Worm (Caenorhabditis elegans): Measurements from ENCODE around the gene ZK1290.14.

ZK1290.14 gene

ce11 chrII:7529078-7529683 is 26.2 kb downstream of the ZK1290.14 start, which contains the start of gene ZK1290.5 (continued):
- TF ChIP-seq dpl-1 (GFP tag; optimal IDR thresholded peaks at IDR 0.05), result peak; percentile 50
- no peak for TF ChIP-seq ZK546.5 (tag; optimal IDR thresholded peaks at IDR 0.05)
- TF ChIP-seq dmd-8 (GFP tag; IDR thresholded peaks at IDR 0.05), result no peak
- TF ChIP-seq nhr-76 (tag; optimal IDR thresholded peaks at IDR 0.05), result peak; percentile 63
- no peak for TF ChIP-seq lin-38 (GFP tag; IDR thresholded peaks at IDR 0.05)
- TF ChIP-seq unc-62 (GFP tag; optimal IDR thresholded peaks at IDR 0.05 in 1 of 2), result peak in 1 of 2 experiments; percentile 91
- TF ChIP-seq unc-62 (tag; optimal IDR thresholded peaks at IDR 0.05), result no peak
- TF ChIP-seq lsy-2 (tag; optimal IDR thresholded peaks at IDR 0.05), result peak; percentile 36 to 89
- no peak for TF ChIP-seq Y48G9A.11 (GFP tag; IDR thresholded peaks at IDR 0.05)
- TF ChIP-seq snpc-1.2 (GFP tag; IDR thresholded peaks at IDR 0.05), result no peak
- peak; percentile 26; the same call in 1 of the 2 replicates for TF ChIP-seq saeg-2 (GFP tag; IDR thresholded peaks at IDR 0.05)
- TF ChIP-seq vab-7 (GFP tag; IDR thresholded peaks at IDR 0.05), result no peak
- no peak for TF ChIP-seq ceh-44 (GFP tag; IDR thresholded peaks at IDR 0.05)
- TF ChIP-seq ceh-32 (tag; optimal IDR thresholded peaks at IDR 0.05; ENCODE audit: poor library complexity), result no peak
- TF ChIP-seq F49E8.2 (tag; optimal IDR thresholded peaks at IDR 0.05; ENCODE audit: borderline replicate concordance), result no peak
- peak; percentile 91 for TF ChIP-seq php-3 (GFP tag; IDR thresholded peaks at IDR 0.05)
- TF ChIP-seq hlh-30 (tag; optimal IDR thresholded peaks at IDR 0.05; ENCODE audit: insufficient read depth), result peak; percentile 97
- TF ChIP-seq madf-9 (GFP tag; conservative IDR thresholded peaks at IDR 0.05), result peak; percentile 48; the same call in 1 of the 2 replicates
- no peak for TF ChIP-seq Y105C5A.15 (GFP tag; IDR thresholded peaks at IDR 0.05)
- no peak for TF ChIP-seq ZK337.2 (GFP tag; IDR thresholded peaks at IDR 0.05)
- TF ChIP-seq fkh-10 (GFP tag; optimal IDR thresholded peaks at IDR 0.05), result no peak
- TF ChIP-seq egl-43 (GFP tag; IDR thresholded peaks at IDR 0.05), result no peak
- no peak for TF ChIP-seq daf-12 (tag; optimal IDR thresholded peaks at IDR 0.05)
- no peak for TF ChIP-seq jun-1 (tag; optimal IDR thresholded peaks at IDR 0.05)
- TF ChIP-seq nhr-237 (tag; optimal IDR thresholded peaks at IDR 0.05), result no peak
- no peak for TF ChIP-seq Y5F2A.4 (GFP tag; optimal IDR thresholded peaks at IDR 0.05)
- no peak for TF ChIP-seq F10B5.3 (tag; optimal IDR thresholded peaks at IDR 0.05)
- TF ChIP-seq zfp-3 (GFP tag; conservative IDR thresholded peaks at IDR 0.05), result peak; percentile 83
- peak; percentile 96 for TF ChIP-seq mdt-29 (GFP tag; IDR thresholded peaks at IDR 0.05)
- no peak for TF ChIP-seq lin-15B (tag; optimal IDR thresholded peaks at IDR 0.05)
- TF ChIP-seq madf-5 (GFP tag; IDR thresholded peaks at IDR 0.05), result no peak
- TF ChIP-seq ama-1 (optimal IDR thresholded peaks at IDR 0.05), result no peak
- TF ChIP-seq zag-1 (tag; optimal IDR thresholded peaks at IDR 0.05), result no peak
- no peak for TF ChIP-seq dmd-9 (GFP tag; IDR thresholded peaks at IDR 0.05)
- peak; percentile 3 for TF ChIP-seq pqm-1 (tag; optimal IDR thresholded peaks at IDR 0.05)
- TF ChIP-seq unc-130 (GFP tag; optimal IDR thresholded peaks at IDR 0.05), result no peak
- TF ChIP-seq hif-1 (tag; optimal IDR thresholded peaks at IDR 0.05), result peak in 1 of 2 experiments; percentile 69
- no peak for TF ChIP-seq skn-1 (tag; optimal IDR thresholded peaks at IDR 0.05)
- peak; percentile 71 for TF ChIP-seq T26A8.4 (GFP tag; IDR thresholded peaks at IDR 0.05)
- peak; percentile 79; the same call in 1 of the 2 replicates for TF ChIP-seq nhr-41 (GFP tag; IDR thresholded peaks at IDR 0.05)
- TF ChIP-seq lin-13 (GFP tag; optimal IDR thresholded peaks at IDR 0.05), result peak; percentile 71
- TF ChIP-seq duxl-1 (tag; optimal IDR thresholded peaks at IDR 0.05; ENCODE audit: poor library complexity), result peak; percentile 15
- peak; percentile 87 for TF ChIP-seq mep-1 (tag; optimal IDR thresholded peaks at IDR 0.05)
- peak; percentile 86 for TF ChIP-seq pha-4 (GFP tag; IDR thresholded peaks at IDR 0.05)
- peak; percentile 61 for TF ChIP-seq pha-4 (tag; optimal IDR thresholded peaks at IDR 0.05)
- TF ChIP-seq Y75B8A.6 (GFP tag; IDR thresholded peaks at IDR 0.05), result 0 out of 2 replicates have a peak, but pooled peaks have one; percentile 31
- TF ChIP-seq daf-16 (GFP tag; optimal IDR thresholded peaks at IDR 0.05), result peak; percentile 82 to 87
- TF ChIP-seq daf-16 (tag; optimal IDR thresholded peaks at IDR 0.05), result peak; percentile 76
- TF ChIP-seq ztf-11 (tag; optimal IDR thresholded peaks at IDR 0.05), result no peak
- TF ChIP-seq nhr-25 (tag; optimal IDR thresholded peaks at IDR 0.05; ENCODE audit: borderline replicate concordance, insufficient read depth), result peak; percentile 49
- TF ChIP-seq D1046.2 (GFP tag; IDR thresholded peaks at IDR 0.05), result no peak
